Fruit fly (Drosophila melanogaster): ENCODE measurements around the gene Dhod.

Dhod gene

dm6 chr3R:8652731-8653130, at the start of gene Dhod, which contains the start of gene Sys1 (continued):
- TF ChIP-seq Eip75B (GFP tag; optimal IDR thresholded peaks at IDR 0.05) (peak; percentile 75), CG4318 (GFP tag; optimal IDR thresholded peaks at IDR 0.05) (peak; percentile 32), CG34406 (GFP tag; optimal IDR thresholded peaks at IDR 0.05) (peak; percentile 63), Blimp-1 (GFP tag; optimal IDR thresholded peaks at IDR 0.05) (no peak), CG7368 (GFP tag; optimal IDR thresholded peaks at IDR 0.05) (peak; percentile 69), CG11294 (GFP tag; IDR thresholded peaks at IDR 0.05) (peak; percentile 53; the same call in 1 of the 2 replicates), CG11902 (GFP tag; optimal IDR thresholded peaks at IDR 0.05) (peak; percentile 64), Sox102F (GFP tag; optimal IDR thresholded peaks at IDR 0.05) (peak; percentile 81)

dm6 chr3R:8701197-8701596, 48.5 kb upstream of the Dhod start:
- no peak for TF ChIP-seq CG3032 (tag; optimal IDR thresholded peaks at IDR 0.05)

dm6 chr3R:8700660-8701059, 47.9 kb upstream of the Dhod start:
- no peak for TF ChIP-seq CG8319 (GFP tag; optimal IDR thresholded peaks at IDR 0.05)
- no peak for TF ChIP-seq Hr39 (GFP tag; optimal IDR thresholded peaks at IDR 0.05)
- TF ChIP-seq esn (GFP tag; optimal IDR thresholded peaks at IDR 0.05) = no peak
- no peak for TF ChIP-seq CG8119 (GFP tag; IDR thresholded peaks at IDR 0.05)
- TF ChIP-seq cyc (GFP tag; optimal IDR thresholded peaks at IDR 0.05) = no peak
- TF ChIP-seq OdsH (GFP tag; optimal IDR thresholded peaks at IDR 0.05) = no peak
- no peak for TF ChIP-seq CG6276 (GFP tag; optimal IDR thresholded peaks at IDR 0.05)
- no peak for TF ChIP-seq fd85E (GFP tag; optimal IDR thresholded peaks at IDR 0.05)
- no peak for TF ChIP-seq Sox14 (GFP tag; optimal IDR thresholded peaks at IDR 0.05)
- TF ChIP-seq CG8632 (GFP tag; optimal IDR thresholded peaks at IDR 0.05) = no peak
- TF ChIP-seq Eip93F (GFP tag; optimal IDR thresholded peaks at IDR 0.05) = no peak
- TF ChIP-seq Eip78C (GFP tag) = no peak
- TF ChIP-seq Eip75B (GFP tag; optimal IDR thresholded peaks at IDR 0.05) = no peak
- TF ChIP-seq fd59A (GFP tag; optimal IDR thresholded peaks at IDR 0.05) = no peak
- no peak for TF ChIP-seq CG4318 (GFP tag; optimal IDR thresholded peaks at IDR 0.05)

dm6 chr3R:8699230-8699629, 46.5 kb upstream of the Dhod start:
- TF ChIP-seq CG11902 (GFP tag; optimal IDR thresholded peaks at IDR 0.05) (no peak), eg (GFP tag; IDR thresholded peaks at IDR 0.05) (no peak), net (GFP tag; optimal IDR thresholded peaks at IDR 0.05) (no peak), CG11294 (GFP tag; IDR thresholded peaks at IDR 0.05) (no peak)

dm6 chr3R:8697772-8698259, 45.1 kb upstream of the Dhod start, which contains the start of gene hb:
Gene hb (minus strand): TSS chr3R:8697822.
- no peak for TF ChIP-seq CG8119 (GFP tag; IDR thresholded peaks at IDR 0.05)
- TF ChIP-seq CG6792 (GFP tag; optimal IDR thresholded peaks at IDR 0.05) = no peak

dm6 chr3R:8694110-8694826, 41.6 kb upstream of the Dhod start:
- no peak for TF ChIP-seq esn (GFP tag; optimal IDR thresholded peaks at IDR 0.05)
- peak; percentile 95 for TF ChIP-seq CG9139 (GFP tag; optimal IDR thresholded peaks at IDR 0.05)
- peak; percentile 64 to 77 for TF ChIP-seq salr (GFP tag; optimal IDR thresholded peaks at IDR 0.05)
- peak; percentile 99 for TF ChIP-seq eg (GFP tag; IDR thresholded peaks at IDR 0.05)
- TF ChIP-seq pdm3 (GFP tag; optimal IDR thresholded peaks at IDR 0.05) = peak; percentile 77
- peak; percentile 62 for TF ChIP-seq dac (GFP tag; optimal IDR thresholded peaks at IDR 0.05)
- TF ChIP-seq Eip78C (GFP tag) = no peak
- peak; percentile 86 for TF ChIP-seq CG6808 (GFP tag; optimal IDR thresholded peaks at IDR 0.05)
- TF ChIP-seq CG10669 (GFP tag; optimal IDR thresholded peaks at IDR 0.05) = peak; percentile 81
- peak; percentile 91 for TF ChIP-seq net (GFP tag; optimal IDR thresholded peaks at IDR 0.05)
- peak; percentile 65 for TF ChIP-seq Hr4 (GFP tag; optimal IDR thresholded peaks at IDR 0.05)
- TF ChIP-seq Sox102F (GFP tag; optimal IDR thresholded peaks at IDR 0.05) = peak; percentile 67
- no peak for TF ChIP-seq Smox (GFP tag; optimal IDR thresholded peaks at IDR 0.05)
- TF ChIP-seq cyc (GFP tag; optimal IDR thresholded peaks at IDR 0.05) = no peak
- TF ChIP-seq CG3919 (GFP tag; optimal IDR thresholded peaks at IDR 0.05) = peak; percentile 80
- TF ChIP-seq Gug (GFP tag; IDR thresholded peaks at IDR 0.05) = peak; percentile 80
- peak; percentile 87 for TF ChIP-seq Lpt (GFP tag; optimal IDR thresholded peaks at IDR 0.05)
- TF ChIP-seq CG8632 (GFP tag; optimal IDR thresholded peaks at IDR 0.05) = peak; percentile 73
- TF ChIP-seq Ets21C (GFP tag; optimal IDR thresholded peaks at IDR 0.05) = no peak
- no peak for TF ChIP-seq lz (GFP tag; optimal IDR thresholded peaks at IDR 0.05)
- TF ChIP-seq CG6854 (GFP tag; optimal IDR thresholded peaks at IDR 0.05) = no peak
- peak; percentile 19 for TF ChIP-seq CG4318 (GFP tag; optimal IDR thresholded peaks at IDR 0.05)
- TF ChIP-seq CG34406 (GFP tag; optimal IDR thresholded peaks at IDR 0.05) = peak; percentile 70
- TF ChIP-seq CG8119 (GFP tag; IDR thresholded peaks at IDR 0.05) = peak; percentile 94
- peak; percentile 79 for TF ChIP-seq achi (GFP tag; optimal IDR thresholded peaks at IDR 0.05)

All from whole organism, prepupa.